Worm (Caenorhabditis elegans): ENCODE results near the gene tag-267.
A peak's percentile ranks its signal among the peaks of the same experiment; 100 is the strongest.

ce11 chrIII:640198-640803 is at the start of gene tag-267, which contains the start of gene tag-266:
- TF ChIP-seq hpl-2 (GFP tag; optimal IDR thresholded peaks at IDR 0.05) (no peak), sox-4 (tag; optimal IDR thresholded peaks at IDR 0.05) (peak; percentile 43), egl-27 (tag; optimal IDR thresholded peaks at IDR 0.05) (no peak), fkh-4 (tag; optimal IDR thresholded peaks at IDR 0.05; ENCODE audit: borderline replicate concordance) (peak; percentile 41), mdl-1 (tag; optimal IDR thresholded peaks at IDR 0.05) (no peak), lin-35 (GFP tag; optimal IDR thresholded peaks at IDR 0.05) (peak; percentile 60 to 75), nhr-90 (tag; optimal IDR thresholded peaks at IDR 0.05; ENCODE audit: poor library complexity) (peak; percentile 88), fkh-10 (GFP tag; optimal IDR thresholded peaks at IDR 0.05) (peak; percentile 24)

Measured in whole organism, L1 larva.